Fruit fly (Drosophila melanogaster): ENCODE measurements around the gene CG31800.

DNA sequence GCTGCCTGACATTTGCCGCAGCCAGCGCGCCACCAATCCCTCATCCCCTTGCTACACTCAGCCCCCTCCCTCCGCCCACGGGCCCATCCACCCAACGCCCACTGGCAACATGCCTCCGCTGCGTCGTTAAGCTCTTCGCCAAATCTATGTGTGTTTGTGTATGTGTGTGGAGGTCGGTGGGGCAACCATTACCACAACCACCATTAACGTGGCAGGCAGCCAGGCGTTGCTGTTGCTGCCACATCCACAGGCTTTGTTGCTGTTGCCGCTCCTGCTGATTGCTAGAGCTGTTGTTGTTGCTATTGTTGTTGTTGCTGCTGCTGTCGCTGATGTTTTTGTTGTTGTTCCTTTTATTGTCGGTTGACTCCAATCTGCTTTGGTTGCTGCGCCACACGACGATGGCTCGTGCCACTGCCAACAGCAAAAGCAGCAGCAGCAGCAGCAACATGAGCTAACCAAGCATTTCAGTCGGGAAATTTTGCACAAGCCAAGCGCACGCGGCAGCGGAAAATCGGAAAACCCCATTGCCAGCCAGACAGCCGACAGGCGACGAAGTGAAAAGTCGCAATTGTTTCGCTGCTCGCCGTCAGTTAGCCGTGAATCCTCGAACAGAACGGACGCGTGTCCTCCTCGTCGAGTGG, 7.0 kb downstream of the CG31800 start, which contains the start of gene Sidpn:
- TF ChIP-seq h (optimal IDR thresholded peaks at IDR 0.05) (no peak), ttk (optimal IDR thresholded peaks at IDR 0.05) (no peak), psq (optimal IDR thresholded peaks at IDR 0.05) (no peak), Myc (optimal IDR thresholded peaks at IDR 0.05) (no peak)
